Worm (Caenorhabditis elegans): ENCODE results near the gene pgp-3.
A peak's percentile ranks its signal among the peaks of the same experiment; 100 is the strongest.

Gene pgp-3

ce11 chrX:11339375-11339924 lies 12.5 kb upstream of the pgp-3 start, which contains the start of gene aco-1 (continued):
- TF ChIP-seq C16A3.4 (tag; optimal IDR thresholded peaks at IDR 0.05) (peak; percentile 32), ceh-90 (tag; optimal IDR thresholded peaks at IDR 0.05) (no peak), aha-1 (tag; optimal IDR thresholded peaks at IDR 0.05) (no peak), jun-1 (tag; optimal IDR thresholded peaks at IDR 0.05) (no peak), hpl-2 (GFP tag; optimal IDR thresholded peaks at IDR 0.05) (no peak), mab-9 (GFP tag; IDR thresholded peaks at IDR 0.05) (no peak), C34B4.2 (tag; optimal IDR thresholded peaks at IDR 0.05) (no peak), lsy-2 (tag; optimal IDR thresholded peaks at IDR 0.05) (peak in 1 of 2 experiments; percentile 54), nhr-28 (tag; optimal IDR thresholded peaks at IDR 0.05) (no peak), F16B12.6 (tag; optimal IDR thresholded peaks at IDR 0.05) (peak; percentile 80), ceh-8 (GFP tag; optimal IDR thresholded peaks at IDR 0.05) (no peak), nhr-20 (tag; optimal IDR thresholded peaks at IDR 0.05) (peak; percentile 65), zag-1 (tag; optimal IDR thresholded peaks at IDR 0.05) (no peak), lin-14 (GFP tag; optimal IDR thresholded peaks at IDR 0.05) (peak; percentile 78), rnt-1 (tag; optimal IDR thresholded peaks at IDR 0.05) (peak; percentile 60), ets-5 (GFP tag; IDR thresholded peaks at IDR 0.05) (no peak), snu-23 (GFP tag; optimal IDR thresholded peaks at IDR 0.05) (peak; percentile 69), snpc-4 (tag; optimal IDR thresholded peaks at IDR 0.05) (no peak), alr-1 (tag; optimal IDR thresholded peaks at IDR 0.05; ENCODE audit: borderline replicate concordance) (no peak), nhr-76 (tag; optimal IDR thresholded peaks at IDR 0.05) (no peak), fkh-10 (GFP tag; optimal IDR thresholded peaks at IDR 0.05) (no peak), pqm-1 (tag; optimal IDR thresholded peaks at IDR 0.05) (no peak), isw-1 (GFP tag; IDR thresholded peaks at IDR 0.05) (no peak), mef-2 (tag; optimal IDR thresholded peaks at IDR 0.05) (no peak), nhr-19 (GFP tag; conservative IDR thresholded peaks at IDR 0.05) (0 out of 2 replicates have a peak, but pooled peaks have one; percentile 33), mep-1 (tag; optimal IDR thresholded peaks at IDR 0.05) (peak; percentile 50), efl-3 (GFP tag; optimal IDR thresholded peaks at IDR 0.05) (peak; percentile 35), nhr-237 (tag; optimal IDR thresholded peaks at IDR 0.05) (no peak), fos-1 (tag; optimal IDR thresholded peaks at IDR 0.05) (no peak), unc-98 (GFP tag; IDR thresholded peaks at IDR 0.05) (no peak), unc-86 (tag; optimal IDR thresholded peaks at IDR 0.05) (no peak), unc-130 (tag; optimal IDR thresholded peaks at IDR 0.05) (peak; percentile 47), lin-15B (tag; optimal IDR thresholded peaks at IDR 0.05) (no peak), lir-3 (tag; optimal IDR thresholded peaks at IDR 0.05; ENCODE audit: poor library complexity) (no peak), mdl-1 (tag; optimal IDR thresholded peaks at IDR 0.05) (peak in 1 of 2 experiments; percentile 9), sox-4 (tag; optimal IDR thresholded peaks at IDR 0.05) (no peak), unc-62 (GFP tag; optimal IDR thresholded peaks at IDR 0.05) (no peak), elt-2 (tag; optimal IDR thresholded peaks at IDR 0.05) (peak; percentile 69), fkh-8 (tag; optimal IDR thresholded peaks at IDR 0.05) (no peak), nhr-11 (tag; optimal IDR thresholded peaks at IDR 0.05) (no peak), nhr-71 (tag; optimal IDR thresholded peaks at IDR 0.05) (peak; percentile 61), ceh-88 (GFP tag; IDR thresholded peaks at IDR 0.05) (no peak), lin-39 (tag; optimal IDR thresholded peaks at IDR 0.05) (no peak), pax-3 (tag; optimal IDR thresholded peaks at IDR 0.05) (no peak), nhr-77 (tag; optimal IDR thresholded peaks at IDR 0.05) (peak; percentile 9), C04F5.9 (tag; optimal IDR thresholded peaks at IDR 0.05) (no peak), lin-13 (GFP tag; optimal IDR thresholded peaks at IDR 0.05) (no peak), ama-1 (optimal IDR thresholded peaks at IDR 0.05) (no peak), swsn-7 (tag; optimal IDR thresholded peaks at IDR 0.05) (peak; percentile 34), sptf-1 (tag; optimal IDR thresholded peaks at IDR 0.05) (no peak), zip-4 (GFP tag; optimal IDR thresholded peaks at IDR 0.05) (no peak), nhr-84 (tag; optimal IDR thresholded peaks at IDR 0.05) (no peak), xbp-1 (tag; optimal IDR thresholded peaks at IDR 0.05) (peak; percentile 24), nhr-12 (tag; optimal IDR thresholded peaks at IDR 0.05) (no peak)
